Fruit fly (Drosophila melanogaster): ENCODE results near the gene Alms1b.

Gene Alms1b

DNA sequence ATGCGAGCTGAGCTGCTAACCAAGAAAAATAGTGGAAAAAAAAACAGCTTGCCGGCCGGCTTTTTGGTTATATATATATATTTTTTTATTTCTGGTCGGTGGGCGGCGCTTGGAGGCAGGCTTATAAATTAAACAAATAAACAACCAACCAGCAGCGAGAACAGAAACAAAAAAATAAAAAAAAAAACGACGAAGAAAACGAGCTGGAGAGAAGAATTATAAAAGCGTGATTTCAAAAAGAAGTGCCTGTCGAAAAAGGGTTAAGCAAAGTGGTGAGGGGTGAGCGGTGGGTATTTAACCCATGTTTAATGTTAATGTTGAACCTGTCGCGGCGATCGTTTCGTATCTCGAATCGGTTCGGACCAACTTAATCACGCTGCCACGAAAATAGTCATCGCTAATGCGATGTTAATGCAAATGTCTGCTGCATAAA lies 40.5 kb upstream of the Alms1b start:
- TF ChIP-seq pad (GFP tag; optimal IDR thresholded peaks at IDR 0.05), result no peak
- TF ChIP-seq Crg-1 (GFP tag; optimal IDR thresholded peaks at IDR 0.05), result no peak
- TF ChIP-seq tj (GFP tag; optimal IDR thresholded peaks at IDR 0.05), result no peak
- no peak for TF ChIP-seq CG12768 (GFP tag; optimal IDR thresholded peaks at IDR 0.05)
- no peak for TF ChIP-seq CG5204 (GFP tag; optimal IDR thresholded peaks at IDR 0.05)
- no peak for TF ChIP-seq CG7101 (tag; optimal IDR thresholded peaks at IDR 0.05)
- no peak for TF ChIP-seq bab1 (GFP tag; optimal IDR thresholded peaks at IDR 0.05)
- no peak for TF ChIP-seq CG33017 (tag; optimal IDR thresholded peaks at IDR 0.05)

DNA sequence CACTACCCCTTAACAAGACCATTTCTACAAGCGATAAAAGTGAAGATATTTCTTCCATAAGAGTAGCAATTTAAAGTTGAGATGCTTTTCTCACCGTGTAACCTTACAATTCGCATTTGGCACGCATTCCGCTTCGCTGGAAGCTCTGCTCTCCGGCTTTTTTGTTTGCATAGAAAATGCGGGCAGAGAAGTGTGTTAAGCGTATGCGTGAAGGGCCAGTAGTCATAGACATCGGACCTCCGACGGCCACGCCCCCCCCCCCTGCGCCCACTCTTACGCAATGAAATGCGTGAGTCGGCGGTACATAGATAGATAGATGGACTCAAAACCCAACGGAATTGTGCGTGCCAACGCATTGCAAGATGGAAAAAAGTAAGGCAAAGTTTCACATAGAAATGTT lies 38.7 kb upstream of the Alms1b start:
- no peak for TF ChIP-seq Hr96 (GFP tag; optimal IDR thresholded peaks at IDR 0.05)
- no peak for TF ChIP-seq tj (GFP tag; optimal IDR thresholded peaks at IDR 0.05)
- TF ChIP-seq Clk (GFP tag; optimal IDR thresholded peaks at IDR 0.05), result no peak
- TF ChIP-seq pad (GFP tag; optimal IDR thresholded peaks at IDR 0.05), result no peak
- no peak for TF ChIP-seq Mnt (GFP tag; optimal IDR thresholded peaks at IDR 0.05)
- TF ChIP-seq CG12768 (GFP tag; optimal IDR thresholded peaks at IDR 0.05), result no peak
- TF ChIP-seq CG7101 (tag; optimal IDR thresholded peaks at IDR 0.05), result no peak
- no peak for TF ChIP-seq Crg-1 (GFP tag; optimal IDR thresholded peaks at IDR 0.05)
- no peak for TF ChIP-seq CG14711 (tag; optimal IDR thresholded peaks at IDR 0.05)
- TF ChIP-seq ovo (GFP tag; optimal IDR thresholded peaks at IDR 0.05), result no peak
- no peak for TF ChIP-seq toe (GFP tag; optimal IDR thresholded peaks at IDR 0.05)
- no peak for TF ChIP-seq cnc (optimal IDR thresholded peaks at IDR 0.05)
- no peak for TF ChIP-seq kay (GFP tag; ENCODE audit: borderline replicate concordance)
- TF ChIP-seq CG11617 (GFP tag; optimal IDR thresholded peaks at IDR 0.05), result no peak
- no peak for TF ChIP-seq bab1 (GFP tag; optimal IDR thresholded peaks at IDR 0.05)
- TF ChIP-seq cic (GFP tag; optimal IDR thresholded peaks at IDR 0.05), result no peak

DNA sequence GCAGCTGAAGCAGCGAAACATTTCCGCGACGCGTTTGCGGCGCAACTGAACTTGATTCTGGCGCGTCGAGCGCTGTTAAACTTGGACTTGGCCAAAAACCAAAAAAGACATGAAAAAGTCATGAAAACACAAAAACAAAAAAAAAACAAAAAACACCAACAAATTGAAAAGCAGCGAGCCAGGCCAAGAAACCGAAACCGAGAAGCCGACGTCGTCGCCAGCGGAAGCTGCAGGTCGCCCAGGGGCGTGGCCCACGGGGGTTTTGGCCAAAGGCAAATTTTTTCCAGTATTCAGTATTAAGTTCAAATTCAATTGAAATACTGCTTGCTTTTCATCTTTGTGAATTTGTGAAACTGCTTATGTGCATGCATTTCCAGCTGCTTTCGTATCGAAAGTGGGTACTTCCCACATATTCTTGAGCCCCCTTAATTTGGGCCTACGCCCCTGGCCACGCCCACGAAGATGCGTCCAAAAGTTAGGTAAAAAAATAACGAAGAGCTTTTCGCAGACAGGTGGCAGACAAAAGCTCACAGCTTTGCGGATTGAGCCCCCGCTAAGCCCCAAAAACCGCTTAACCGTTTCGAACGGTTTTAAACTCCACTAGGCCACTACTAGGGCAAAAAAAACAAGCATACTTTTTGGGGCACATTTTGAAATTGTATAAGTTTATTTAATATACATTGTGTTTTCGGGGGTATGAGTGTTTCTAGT lies 36.1 kb upstream of the Alms1b start, which contains the start of gene CG3009:
TSS of gene CG3009 (minus strand) at position 51 of the 711 bp plus-strand sequence.
- TF ChIP-seq Clk (GFP tag; optimal IDR thresholded peaks at IDR 0.05) (peak; percentile 86), CG33017 (tag; optimal IDR thresholded peaks at IDR 0.05) (peak; percentile 83), toe (GFP tag; optimal IDR thresholded peaks at IDR 0.05) (peak; percentile 79), CG1620 (GFP tag; optimal IDR thresholded peaks at IDR 0.05) (peak; percentile 87), tj (GFP tag; optimal IDR thresholded peaks at IDR 0.05) (peak; percentile 77), cic (GFP tag; optimal IDR thresholded peaks at IDR 0.05) (peak; percentile 19), CG11617 (GFP tag; optimal IDR thresholded peaks at IDR 0.05) (peak; percentile 90), Hr96 (GFP tag; optimal IDR thresholded peaks at IDR 0.05) (peak; percentile 96), pad (GFP tag; optimal IDR thresholded peaks at IDR 0.05) (peak; percentile 80), Mnt (GFP tag; optimal IDR thresholded peaks at IDR 0.05) (peak; percentile 89), bab1 (GFP tag; optimal IDR thresholded peaks at IDR 0.05) (peak; percentile 95), cnc (optimal IDR thresholded peaks at IDR 0.05) (no peak), kay (GFP tag; ENCODE audit: borderline replicate concordance) (peak; percentile 60), Crg-1 (GFP tag; optimal IDR thresholded peaks at IDR 0.05) (peak; percentile 78), ovo (GFP tag; optimal IDR thresholded peaks at IDR 0.05) (peak; percentile 86), CG5204 (GFP tag; optimal IDR thresholded peaks at IDR 0.05) (peak; percentile 86), CG7045 (GFP tag; optimal IDR thresholded peaks at IDR 0.05) (peak; percentile 91), CG7101 (tag; optimal IDR thresholded peaks at IDR 0.05) (peak; percentile 92), CG12768 (GFP tag; optimal IDR thresholded peaks at IDR 0.05) (peak; percentile 93), CG14711 (tag; optimal IDR thresholded peaks at IDR 0.05) (peak; percentile 86)

DNA sequence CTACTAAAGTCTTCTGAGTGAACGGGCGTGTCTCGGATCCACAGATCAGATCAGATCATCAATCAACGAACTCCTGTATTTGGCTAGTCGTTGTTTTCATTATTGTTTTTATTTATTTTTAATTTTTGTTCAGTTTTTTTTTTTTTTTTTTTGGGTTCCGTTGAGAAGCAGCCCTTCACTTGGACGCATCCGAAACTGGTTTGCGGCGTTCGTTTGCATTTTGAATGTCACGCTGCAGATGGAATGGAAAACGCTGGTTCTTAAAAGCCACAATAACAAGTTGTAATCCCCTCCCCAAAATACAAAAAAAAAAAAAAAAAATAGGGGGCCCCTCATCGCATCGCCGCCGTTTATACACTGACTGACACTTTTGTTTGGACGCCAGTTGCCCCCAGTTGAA lies 33.4 kb upstream of the Alms1b start:
- TF ChIP-seq CG33017 (tag; optimal IDR thresholded peaks at IDR 0.05) (no peak), Mnt (GFP tag; optimal IDR thresholded peaks at IDR 0.05) (no peak), CG12768 (GFP tag; optimal IDR thresholded peaks at IDR 0.05) (no peak), CG5204 (GFP tag; optimal IDR thresholded peaks at IDR 0.05) (no peak), bab1 (GFP tag; optimal IDR thresholded peaks at IDR 0.05) (no peak), Hr96 (GFP tag; optimal IDR thresholded peaks at IDR 0.05) (no peak), CG14711 (tag; optimal IDR thresholded peaks at IDR 0.05) (no peak), ovo (GFP tag; optimal IDR thresholded peaks at IDR 0.05) (no peak), Clk (GFP tag; optimal IDR thresholded peaks at IDR 0.05) (no peak), Crg-1 (GFP tag; optimal IDR thresholded peaks at IDR 0.05) (no peak), CG7045 (GFP tag; optimal IDR thresholded peaks at IDR 0.05) (no peak), cic (GFP tag; optimal IDR thresholded peaks at IDR 0.05) (no peak), pad (GFP tag; optimal IDR thresholded peaks at IDR 0.05) (no peak), kay (GFP tag; ENCODE audit: borderline replicate concordance) (no peak), CG1620 (GFP tag; optimal IDR thresholded peaks at IDR 0.05) (no peak), CG7101 (tag; optimal IDR thresholded peaks at IDR 0.05) (no peak)

DNA sequence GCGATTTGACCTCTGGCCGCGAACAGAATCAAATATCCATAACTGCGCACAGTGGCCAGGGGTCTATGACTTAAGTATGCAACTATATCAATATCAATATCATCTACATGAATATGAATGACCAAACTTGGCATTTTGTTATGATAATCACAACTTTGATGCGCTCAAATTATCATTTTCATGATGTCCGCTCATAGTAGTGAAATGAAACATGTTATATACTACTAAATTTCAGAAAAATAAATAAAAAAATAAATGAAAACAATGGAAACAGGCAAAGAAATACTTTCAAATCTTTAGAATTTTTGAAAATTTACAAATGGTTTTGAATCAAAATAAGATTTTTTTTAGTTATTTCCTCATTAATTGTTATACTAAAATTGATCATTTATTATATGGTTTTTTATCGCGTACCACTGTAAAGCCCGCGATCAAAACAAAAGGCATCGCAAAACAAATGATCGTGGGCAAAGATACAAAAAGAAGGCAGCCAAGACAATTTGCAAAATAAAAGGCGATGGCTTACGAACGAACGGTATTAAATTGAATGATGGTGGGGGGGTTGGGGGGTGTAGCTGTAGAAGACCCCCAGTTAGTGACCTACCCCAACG lies 30.0 kb upstream of the Alms1b start:
- TF ChIP-seq tj (GFP tag; optimal IDR thresholded peaks at IDR 0.05), result no peak
- no peak for TF ChIP-seq CG11617 (GFP tag; optimal IDR thresholded peaks at IDR 0.05)
- no peak for TF ChIP-seq CG12768 (GFP tag; optimal IDR thresholded peaks at IDR 0.05)
- TF ChIP-seq Mnt (GFP tag; optimal IDR thresholded peaks at IDR 0.05), result no peak
- TF ChIP-seq kay (GFP tag; ENCODE audit: borderline replicate concordance), result no peak
- TF ChIP-seq toe (GFP tag; optimal IDR thresholded peaks at IDR 0.05), result no peak

DNA sequence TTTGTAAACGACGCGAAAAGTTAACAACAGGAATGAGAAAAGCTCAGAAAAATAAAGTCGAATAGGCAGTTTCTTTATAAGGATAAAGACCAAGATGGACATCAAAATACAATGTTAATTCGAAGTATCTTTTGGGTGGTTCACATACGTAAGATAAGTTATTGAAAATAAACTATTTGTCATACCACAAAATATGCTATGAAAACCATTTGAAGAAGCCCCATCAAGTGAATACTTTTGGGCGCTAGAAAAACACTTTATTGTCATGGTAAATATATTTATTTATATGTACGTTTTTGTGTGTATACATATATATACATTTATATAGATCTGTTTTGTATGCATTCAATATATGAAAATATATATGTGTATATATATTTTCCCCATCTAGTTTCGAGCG lies 27.2 kb upstream of the Alms1b start:
- TF ChIP-seq bab1 (GFP tag; optimal IDR thresholded peaks at IDR 0.05) (peak; percentile 13), CG12768 (GFP tag; optimal IDR thresholded peaks at IDR 0.05) (no peak)

All from whole organism, adult.